Worm (Caenorhabditis elegans): ENCODE data around the gene W04G3.11.

DNA sequence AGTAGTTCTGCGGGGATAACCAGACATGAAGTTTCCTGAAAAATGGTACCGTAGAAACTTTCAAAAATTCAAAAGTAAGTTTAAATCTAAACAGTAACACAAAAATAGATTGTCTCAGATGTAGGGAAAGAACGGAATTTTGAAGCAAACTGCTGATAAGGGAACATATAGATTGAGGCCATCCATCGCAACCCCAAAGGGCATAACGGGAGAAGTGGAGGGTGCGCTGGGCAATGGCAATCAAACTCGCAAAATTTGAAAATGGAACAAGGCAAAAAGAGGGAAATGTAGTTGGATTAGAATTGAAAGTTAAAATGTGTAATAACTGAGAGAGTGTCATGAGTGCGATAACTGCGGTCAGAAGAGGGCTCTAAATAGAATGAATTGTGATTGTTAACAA lies 14.2 kb downstream of the W04G3.11 start:
- no peak for TF ChIP-seq nhr-237 (tag; optimal IDR thresholded peaks at IDR 0.05)
- TF ChIP-seq gmeb-1 (tag; optimal IDR thresholded peaks at IDR 0.05): no peak
- no peak for TF ChIP-seq sma-3 (GFP tag; optimal IDR thresholded peaks at IDR 0.05)
- no peak for TF ChIP-seq egl-27 (tag; optimal IDR thresholded peaks at IDR 0.05)
- no peak for TF ChIP-seq ceh-82 (tag; optimal IDR thresholded peaks at IDR 0.05)
- TF ChIP-seq blmp-1 (tag; optimal IDR thresholded peaks at IDR 0.05; ENCODE audit: insufficient read depth): no peak
- TF ChIP-seq lsy-2 (tag; optimal IDR thresholded peaks at IDR 0.05): no peak
